Worm (Caenorhabditis elegans): ENCODE data around the gene F54E7.9.

DNA sequence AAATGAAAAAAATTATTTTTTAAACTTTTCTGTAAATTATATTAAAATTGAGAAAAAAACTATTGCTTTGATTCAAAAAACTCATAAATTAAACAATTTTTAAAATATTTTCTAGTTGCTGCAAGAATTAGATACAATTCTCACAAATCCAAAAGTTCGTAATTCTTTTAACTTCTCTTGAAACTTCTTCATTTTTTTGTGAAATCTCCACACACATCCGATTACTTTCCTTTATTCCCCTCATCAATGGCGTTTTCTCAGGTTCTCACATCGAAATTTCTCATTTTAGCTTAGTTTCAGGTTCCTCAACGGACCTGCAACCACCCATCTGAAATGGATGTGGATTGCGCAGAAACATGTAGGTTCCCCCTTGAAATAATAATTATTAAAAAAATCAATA lies 44.9 kb upstream of the F54E7.9 start, which contains the start of gene wrm-1:
- TF ChIP-seq nhr-232 (tag; optimal IDR thresholded peaks at IDR 0.05) (no peak), unc-55 (GFP tag; optimal IDR thresholded peaks at IDR 0.05) (no peak), pha-2 (tag; optimal IDR thresholded peaks at IDR 0.05) (no peak), dve-1 (tag; optimal IDR thresholded peaks at IDR 0.05) (no peak), pat-9 (tag; optimal IDR thresholded peaks at IDR 0.05) (no peak), pha-4 (tag; optimal IDR thresholded peaks at IDR 0.05) (no peak), ahr-1 (tag; optimal IDR thresholded peaks at IDR 0.05) (no peak), elt-2 (tag; optimal IDR thresholded peaks at IDR 0.05) (no peak), ref-2 (tag; optimal IDR thresholded peaks at IDR 0.05) (no peak), F13H6.1 (tag; optimal IDR thresholded peaks at IDR 0.05) (no peak), pqm-1 (tag; optimal IDR thresholded peaks at IDR 0.05) (no peak), ceh-6 (GFP tag; optimal IDR thresholded peaks at IDR 0.05) (no peak), pros-1 (tag; optimal IDR thresholded peaks at IDR 0.05) (no peak)

All from whole organism, late embryonic.